Fruit fly (Drosophila melanogaster) S2 (cell line): ENCODE data around the gene CG16789.

Experiments
- CG8478 ChIP-seq: fragments of >200 bp; optimal IDR thresholded peaks from 2 replicates; lab custom pipeline; 2018
- CTCF ChIP-seq, 2 experiments: fragments of >200 bp; optimal IDR thresholded peaks; 2 replicates each; lab custom pipeline; 2018

dm6 chr3R:9546808-9547381 is 19.1 kb upstream of the CG16789 start:
- TF ChIP-seq CG8478 (lab: Kevin White, UChicago) (no peak), CTCF (optimal IDR thresholded peaks at IDR 0.05; lab: Kevin White, UChicago) (no peak)
